Worm (Caenorhabditis elegans) whole organism, late embryonic: ENCODE measurements around the gene emc-1.

Experiments
- C08G9.2 ChIP-seq: sonication (generic microtip); optimal IDR thresholded peaks from 2 replicates; lab custom pipeline; 2016; ENCODE audit warnings: mild to moderate bottlenecking, missing genetic modification characterization, moderate library complexity, missing compliant biosample characterization
- C38D4.7 ChIP-seq: fragments of 200-800 bp; sonication (Bioruptor generic); optimal IDR thresholded peaks from 2 replicates; lab custom pipeline; 2018; ENCODE audit warnings: mild to moderate bottlenecking, missing genetic modification characterization, moderate library complexity, missing compliant biosample characterization
- F13H6.1 ChIP-seq: sonication (generic microtip); optimal IDR thresholded peaks from 2 replicates; lab custom pipeline; 2016; ENCODE audit warnings: missing genetic modification characterization, missing compliant biosample characterization
- K02D7.2 ChIP-seq: sonication (generic microtip); optimal IDR thresholded peaks from 2 replicates; lab custom pipeline; 2017; ENCODE audit warnings: mild to moderate bottlenecking, missing genetic modification characterization, missing compliant biosample characterization
- K09A11.1 ChIP-seq: sonication (generic microtip); optimal IDR thresholded peaks from 2 replicates; lab custom pipeline; 2017; ENCODE audit warnings: antibody characterized with exemption, mild to moderate bottlenecking, missing genetic modification characterization, missing compliant biosample characterization; ENCODE audit not compliant: insufficient read depth
- ama-1 ChIP-seq: fragments of 150-350 bp; optimal IDR thresholded peaks from 2 replicates; lab custom pipeline; 2014
- ceh-31 ChIP-seq: sonication (generic microtip); optimal IDR thresholded peaks from 2 replicates; lab custom pipeline; 2016; ENCODE audit warnings: missing genetic modification characterization, missing compliant biosample characterization
- ceh-9 ChIP-seq: sonication (generic microtip); optimal IDR thresholded peaks from 2 replicates; lab custom pipeline; 2016; ENCODE audit warnings: mild to moderate bottlenecking, missing genetic modification characterization, inconsistent platforms, missing compliant biosample characterization
- dmd-4 ChIP-seq: sonication (generic microtip); optimal IDR thresholded peaks from 2 replicates; lab custom pipeline; 2016; ENCODE audit warnings: borderline replicate concordance, missing genetic modification characterization, missing compliant biosample characterization
- dve-1 ChIP-seq: sonication (generic microtip); optimal IDR thresholded peaks from 2 replicates; lab custom pipeline; 2017; ENCODE audit warnings: antibody characterized with exemption, mild to moderate bottlenecking, missing genetic modification characterization, missing compliant biosample characterization
- elt-2 ChIP-seq: sonication (generic microtip); optimal IDR thresholded peaks from 2 replicates; lab custom pipeline; 2016; ENCODE audit warnings: missing genetic modification reagents, missing genetic modification characterization, missing compliant biosample characterization
- elt-4 ChIP-seq: sonication (generic microtip); optimal IDR thresholded peaks from 2 replicates; lab custom pipeline; 2016; ENCODE audit warnings: missing genetic modification characterization, missing compliant biosample characterization
- ets-4 ChIP-seq: sonication (generic microtip); optimal IDR thresholded peaks from 2 replicates; lab custom pipeline; 2016; ENCODE audit warnings: missing genetic modification characterization, missing compliant biosample characterization
- eyg-1 ChIP-seq: sonication (generic microtip); optimal IDR thresholded peaks from 2 replicates; lab custom pipeline; 2016; ENCODE audit warnings: missing genotype, missing genetic modification characterization, missing compliant biosample characterization
- fax-1 ChIP-seq: sonication (generic microtip); optimal IDR thresholded peaks from 2 replicates; lab custom pipeline; 2016; ENCODE audit warnings: missing genotype, missing genetic modification characterization, missing compliant biosample characterization
- fkh-10 ChIP-seq: fragments of 150-350 bp; optimal IDR thresholded peaks from 2 replicates; lab custom pipeline; 2014; ENCODE audit warnings: missing biosample characterization, missing genetic modification reagents, missing genetic modification characterization
- fkh-6 ChIP-seq: sonication (generic microtip); optimal IDR thresholded peaks from 2 replicates; lab custom pipeline; 2016; ENCODE audit warnings: missing genetic modification characterization, missing compliant biosample characterization
- hlh-13 ChIP-seq: fragments of 200-800 bp; sonication (Bioruptor generic); optimal IDR thresholded peaks from 2 replicates; lab custom pipeline; 2018; ENCODE audit warnings: mild to moderate bottlenecking, missing genetic modification characterization, missing compliant biosample characterization
- hlh-30 ChIP-seq: sonication (generic microtip); optimal IDR thresholded peaks from 2 replicates; lab custom pipeline; 2017; ENCODE audit warnings: antibody characterized with exemption, missing genetic modification characterization, missing compliant biosample characterization; ENCODE audit not compliant: insufficient read depth
- hlh-8 ChIP-seq: sonication (generic microtip); optimal IDR thresholded peaks from 2 replicates; lab custom pipeline; 2016; ENCODE audit warnings: missing genotype, missing genetic modification characterization, missing compliant biosample characterization
- lim-6 ChIP-seq: sonication (generic microtip); optimal IDR thresholded peaks from 2 replicates; lab custom pipeline; 2016; ENCODE audit warnings: missing genetic modification characterization, missing compliant biosample characterization
- odd-2 ChIP-seq: sonication (generic microtip); optimal IDR thresholded peaks from 2 replicates; lab custom pipeline; 2017; ENCODE audit warnings: antibody characterized with exemption, mild to moderate bottlenecking, missing genetic modification characterization, missing compliant biosample characterization
- pat-9 ChIP-seq: fragments of 200-800 bp; sonication (Bioruptor generic); optimal IDR thresholded peaks from 2 replicates; lab custom pipeline; 2018; ENCODE audit warnings: mild to moderate bottlenecking, missing genetic modification characterization, moderate library complexity, missing compliant biosample characterization
- pax-1 ChIP-seq: fragments of 150-350 bp; optimal IDR thresholded peaks from 2 replicates; lab custom pipeline; 2014; ENCODE audit warnings: missing biosample characterization, missing genetic modification characterization
- pha-2 ChIP-seq: sonication (generic microtip); optimal IDR thresholded peaks from 2 replicates; lab custom pipeline; 2017; ENCODE audit warnings: mild to moderate bottlenecking, missing genetic modification characterization, missing compliant biosample characterization
- pha-4 ChIP-seq: fragments of 150-350 bp; optimal IDR thresholded peaks from 2 replicates; lab custom pipeline; 2018; ENCODE audit warnings: missing biosample characterization, missing genetic modification reagents, missing genetic modification characterization
- sdc-2 ChIP-seq: sonication (generic microtip); optimal IDR thresholded peaks from 2 replicates; lab custom pipeline; 2016; ENCODE audit warnings: missing genotype, missing genetic modification characterization, missing compliant biosample characterization
- tbx-2 ChIP-seq: sonication (generic microtip); optimal IDR thresholded peaks from 2 replicates; lab custom pipeline; 2016; ENCODE audit warnings: missing genetic modification characterization, missing compliant biosample characterization
- tbx-7 ChIP-seq: sonication (generic microtip); optimal IDR thresholded peaks from 2 replicates; lab custom pipeline; 2016; ENCODE audit warnings: missing genotype, missing genetic modification characterization, missing compliant biosample characterization
- ttx-3 ChIP-seq: sonication (generic microtip); optimal IDR thresholded peaks from 2 replicates; lab custom pipeline; 2016; ENCODE audit warnings: missing genetic modification reagents, missing genetic modification characterization, missing compliant biosample characterization
- unc-3 ChIP-seq, 2 experiments: fragments of 200-800 bp in 1 of 2; sonication (Bioruptor generic) in 1 of 2; sonication (generic microtip) in 1 of 2; conservative IDR thresholded peaks in 1 of 2; optimal IDR thresholded peaks in 1 of 2; 2 replicates each; pipeline versions ENCODE4 v1.3.6 to Lab custom; 2016 to 2022; ENCODE audit warnings: missing compliant biosample characterization in 2 of 2, missing genetic modification characterization in 2 of 2, missing genetic modification reagents in 1 of 2
- unc-86 ChIP-seq: sonication (generic microtip); optimal IDR thresholded peaks from 2 replicates; lab custom pipeline; 2016; ENCODE audit warnings: missing genetic modification characterization, missing compliant biosample characterization

The emc-1 gene

DNA sequence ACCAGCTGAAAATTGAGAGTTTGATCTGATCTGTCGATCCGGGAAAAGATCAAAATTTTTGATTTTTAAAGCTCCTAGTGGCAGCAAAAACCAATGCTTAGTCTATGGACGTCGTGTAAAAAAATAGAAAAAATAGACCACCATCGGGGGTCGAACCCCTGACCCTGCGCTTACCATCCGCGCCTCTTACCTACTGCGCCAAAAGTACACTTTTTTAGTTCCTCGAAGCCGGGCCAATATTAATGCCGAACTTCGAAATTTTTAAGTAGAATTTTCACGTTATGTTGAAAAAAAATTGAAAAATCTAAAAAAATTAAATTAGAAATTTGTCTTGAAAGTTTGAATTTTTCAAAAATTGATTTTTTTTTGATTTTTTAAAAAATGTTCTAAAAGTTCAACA is 22.2 kb downstream of the emc-1 start:
- TF ChIP-seq unc-3 (GFP tag; conservative IDR thresholded peaks at IDR 0.05; lab: Robert Waterston, UW) (no peak), unc-3 (tag; optimal IDR thresholded peaks at IDR 0.05; lab: Kevin White, UChicago) (no peak), C08G9.2 (tag; lab: Kevin White, UChicago) (no peak), K09A11.1 (tag; lab: Kevin White, UChicago) (no peak), ttx-3 (tag; lab: Kevin White, UChicago) (no peak), lim-6 (tag; lab: Kevin White, UChicago) (no peak), pha-4 (tag; lab: Kevin White, UChicago) (no peak), F13H6.1 (tag; lab: Kevin White, UChicago) (no peak), ceh-31 (tag; lab: Kevin White, UChicago) (no peak), hlh-8 (no peak), dmd-4 (tag; lab: Kevin White, UChicago) (no peak)

DNA sequence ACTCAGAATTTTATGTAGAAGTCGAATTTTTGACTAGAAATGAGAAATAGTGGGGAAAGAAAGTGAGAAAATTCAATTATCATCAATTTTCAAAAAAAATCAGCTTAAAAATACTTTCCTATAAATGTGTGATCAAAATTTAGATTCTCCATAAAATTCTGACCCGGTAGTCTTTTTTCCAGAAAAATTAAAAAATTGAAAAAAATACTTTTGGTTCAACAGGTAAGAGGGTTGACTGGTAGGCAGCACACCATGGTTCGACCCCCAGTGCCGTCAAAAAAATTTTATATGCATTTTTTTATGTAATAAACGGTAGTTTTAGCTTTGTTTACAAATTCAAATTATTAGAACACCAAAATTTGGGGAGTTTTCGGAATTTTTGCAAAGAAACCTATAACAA is 22.8 kb downstream of the emc-1 start:
- no peak for TF ChIP-seq pax-1
- no peak for TF ChIP-seq lim-6 (tag; lab: Kevin White, UChicago)
- TF ChIP-seq odd-2 = no peak
- TF ChIP-seq, all 69 proteins: peak for 0

DNA sequence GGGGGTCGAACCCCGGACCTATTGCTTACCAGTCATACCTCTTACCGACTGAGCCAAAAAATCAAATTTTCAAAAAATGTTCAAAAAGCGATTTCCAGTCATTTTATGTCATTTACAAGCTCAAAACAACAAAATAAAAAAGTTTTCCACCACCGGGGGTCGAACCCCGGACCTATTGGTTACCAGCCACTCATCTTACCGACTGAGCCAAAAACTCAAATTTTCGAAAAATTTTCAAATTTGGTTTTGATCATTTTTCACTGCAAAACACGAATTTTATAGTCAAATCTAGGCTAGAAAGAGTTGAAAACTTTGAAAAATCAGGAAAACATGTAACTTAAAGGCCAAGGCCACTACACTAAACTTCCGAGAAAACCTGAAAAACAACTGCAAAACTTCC is 24.1 kb downstream of the emc-1 start:
- TF ChIP-seq hlh-8 (no peak), hlh-30 (tag; lab: Kevin White, UChicago) (no peak)

DNA sequence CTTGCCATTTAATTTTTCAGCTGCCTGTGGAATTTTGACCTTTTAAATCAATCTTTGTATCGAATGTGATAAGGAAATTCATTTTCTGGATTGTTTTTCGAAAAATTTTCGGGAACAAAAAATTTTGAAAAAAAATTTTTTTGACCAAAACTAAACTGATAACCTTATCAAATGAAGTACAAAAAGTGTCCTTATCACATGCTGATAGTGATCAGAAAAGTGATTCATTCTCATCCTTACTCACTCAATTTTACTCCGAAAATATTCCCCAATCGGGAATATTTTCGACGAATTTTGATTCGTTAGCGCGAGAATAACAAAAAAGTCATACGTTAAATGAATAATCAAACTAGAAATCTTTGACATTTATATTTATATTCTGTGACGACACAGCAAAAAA is 24.8 kb downstream of the emc-1 start:
- TF ChIP-seq unc-3 (GFP tag; conservative IDR thresholded peaks at IDR 0.05; lab: Robert Waterston, UW) (no peak), unc-3 (tag; optimal IDR thresholded peaks at IDR 0.05; lab: Kevin White, UChicago) (no peak), ets-4 (tag; lab: Kevin White, UChicago) (no peak), elt-2 (peak; percentile 85), ceh-9 (tag; lab: Kevin White, UChicago) (no peak)
- TF ChIP-seq, all 69 proteins: peak for 1

DNA sequence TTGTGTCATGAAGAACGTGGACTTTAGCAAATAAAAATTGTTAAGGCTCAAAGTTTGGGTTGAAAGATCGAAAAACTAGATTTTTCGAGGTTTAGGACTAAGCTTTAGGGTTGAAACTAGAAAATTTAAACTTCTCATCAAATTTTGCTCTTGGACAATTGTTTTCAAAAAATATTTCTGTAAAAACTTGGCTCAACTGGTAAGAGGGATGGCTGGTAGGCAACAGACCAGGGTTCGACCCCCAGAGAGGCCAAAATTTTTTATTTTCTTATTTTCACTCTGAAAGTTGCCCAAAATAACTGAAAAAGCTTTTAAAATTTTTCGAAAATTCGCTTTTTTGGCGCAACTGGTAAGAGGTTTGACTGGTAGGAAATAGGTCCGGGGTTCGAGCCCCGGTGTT is 25.3 kb downstream of the emc-1 start:
- no peak for TF ChIP-seq tbx-2 (tag; lab: Kevin White, UChicago)
- no peak for TF ChIP-seq ttx-3 (tag; lab: Kevin White, UChicago)
- TF ChIP-seq pha-2 (tag; lab: Kevin White, UChicago) = no peak
- no peak for TF ChIP-seq ama-1 (lab: Kevin White, UChicago)
- TF ChIP-seq dve-1 (tag; lab: Kevin White, UChicago) = no peak
- no peak for TF ChIP-seq unc-86 (tag; lab: Kevin White, UChicago)
- TF ChIP-seq pat-9 = no peak
- TF ChIP-seq pha-4 (tag; lab: Kevin White, UChicago) = no peak
- no peak for TF ChIP-seq eyg-1 (tag; lab: Kevin White, UChicago)
- TF ChIP-seq fkh-10 (GFP tag; lab: Kevin White, UChicago) = no peak
- TF ChIP-seq C38D4.7 = no peak
- no peak for TF ChIP-seq odd-2
- TF ChIP-seq fkh-6 (tag; lab: Kevin White, UChicago) = no peak
- TF ChIP-seq K02D7.2 (tag; lab: Kevin White, UChicago) = no peak

DNA sequence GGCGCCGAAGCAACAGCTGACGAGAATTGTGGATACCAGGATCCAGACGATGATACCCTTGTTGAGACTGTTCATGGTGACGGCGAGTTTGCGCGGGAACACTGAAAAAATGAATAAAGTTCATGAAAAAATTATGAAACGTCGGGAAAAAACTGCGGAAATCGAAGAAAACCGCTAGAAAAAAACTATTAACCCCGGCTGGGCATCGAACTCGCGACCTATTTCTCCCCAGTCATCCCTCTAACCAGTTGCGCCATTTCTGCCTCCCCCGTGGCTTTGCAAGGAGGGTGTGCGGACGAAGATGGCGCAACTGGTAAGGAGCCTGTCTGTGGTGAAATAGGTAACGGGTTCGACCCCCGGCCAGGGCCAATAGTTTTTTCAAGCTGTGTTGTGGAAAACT is 26.6 kb downstream of the emc-1 start, which contains the start of gene H17B01.5:
Gene H17B01.5, minus strand, starts transcription at position 101 of the 400 bp plus-strand sequence.
- TF ChIP-seq ets-4 (tag; lab: Kevin White, UChicago) = no peak
- TF ChIP-seq elt-4 (tag; lab: Kevin White, UChicago) = no peak
- TF ChIP-seq hlh-13 (GFP tag; lab: Kevin White, UChicago) = no peak
- TF ChIP-seq tbx-7 = no peak
- TF ChIP-seq fax-1 (tag; lab: Kevin White, UChicago) = no peak
- no peak for TF ChIP-seq sdc-2 (tag; lab: Kevin White, UChicago)
- no peak for TF ChIP-seq pax-1
